Fruit fly (Drosophila melanogaster): ENCODE data around the gene Smvt.

- TF ChIP-seq psq (GFP tag; optimal IDR thresholded peaks at IDR 0.05) = no peak
- TF ChIP-seq Sp1 (GFP tag; optimal IDR thresholded peaks at IDR 0.05) = no peak
- no peak for TF ChIP-seq dmrt93B (GFP tag; optimal IDR thresholded peaks at IDR 0.05)
Observed at dm6 chr3R:31720112-31720511, 41.3 kb downstream of the Smvt start.

All from whole organism, wandering third instar larva.